Worm (Caenorhabditis elegans) whole organism, young adult: ENCODE data around the gene tkr-2.
"Not testable (repeated sequence)": the region's sequence is repeated elsewhere in the genome, so short reads cannot be mapped to it uniquely, and the experiment has no call there.

Experiments used
- B0261.1 ChIP-seq: sonication (generic microtip); optimal IDR thresholded peaks from 2 replicates; lab custom pipeline; 2016; ENCODE audit warnings: mild to moderate bottlenecking, missing genetic modification characterization, moderate library complexity, missing compliant biosample characterization
- F39B2.1 ChIP-seq: fragments of 200-800 bp; sonication (Bioruptor generic); IDR thresholded peaks from 2 replicates; pipeline ENCODE4 v1.3.6; 2022; ENCODE audit warnings: missing genetic modification reagents, missing genetic modification characterization, missing compliant biosample characterization
- K11D2.4 ChIP-seq: fragments of 200-800 bp; sonication (Bioruptor generic); IDR thresholded peaks from 2 replicates; pipeline ENCODE4 v1.3.6; 2022; ENCODE audit warnings: missing genetic modification reagents, missing genetic modification characterization, missing compliant biosample characterization
- Y53F4B.3 ChIP-seq: fragments of 200-800 bp; sonication (Bioruptor generic); IDR thresholded peaks from 2 replicates; pipeline ENCODE4 v1.3.6; 2022; ENCODE audit warnings: missing genetic modification reagents, missing genetic modification characterization, missing compliant biosample characterization
- Y56A3A.18 ChIP-seq: fragments of 200-800 bp; sonication (Bioruptor generic); IDR thresholded peaks from 2 replicates; pipeline ENCODE4 v1.3.6; 2022; ENCODE audit warnings: missing genetic modification reagents, missing genetic modification characterization, missing compliant biosample characterization
- aptf-3 ChIP-seq: fragments of 200-800 bp; sonication (Bioruptor generic); IDR thresholded peaks from 2 replicates; pipeline ENCODE4 v1.3.6; 2022; ENCODE audit warnings: missing genetic modification characterization, missing compliant biosample characterization
- ceh-40 ChIP-seq: fragments of 200-800 bp; sonication (Bioruptor generic); IDR thresholded peaks from 2 replicates; pipeline ENCODE4 v1.3.6; 2022; ENCODE audit warnings: missing genetic modification characterization, missing compliant biosample characterization
- gei-17 ChIP-seq: fragments of 200-800 bp; sonication (Bioruptor generic); optimal IDR thresholded peaks from 2 replicates; lab custom pipeline; 2018; ENCODE audit warnings: mild to moderate bottlenecking, missing genetic modification characterization, missing compliant biosample characterization
- lin-40 ChIP-seq: sonication (generic microtip); optimal IDR thresholded peaks from 2 replicates; lab custom pipeline; 2016; ENCODE audit warnings: missing genetic modification characterization, mild to moderate bottlenecking, missing compliant biosample characterization, missing genotype, missing genetic modification reagents
- madf-8 ChIP-seq: fragments of 200-800 bp; sonication (Bioruptor generic); conservative IDR thresholded peaks from 2 replicates; pipeline ENCODE4 v1.3.6; 2022; ENCODE audit warnings: missing genetic modification reagents, missing genetic modification characterization, missing compliant biosample characterization
- nhr-80 ChIP-seq: sonication (generic microtip); optimal IDR thresholded peaks from 2 replicates; lab custom pipeline; 2016; ENCODE audit warnings: missing genetic modification characterization, missing compliant biosample characterization
- nhr-90 ChIP-seq: sonication (generic microtip); optimal IDR thresholded peaks from 2 replicates; lab custom pipeline; 2016; ENCODE audit warnings: missing genotype, mild to moderate bottlenecking, missing genetic modification characterization, missing compliant biosample characterization
- sea-2 ChIP-seq: fragments of 200-800 bp; sonication (Bioruptor generic); IDR thresholded peaks from 2 replicates; pipeline ENCODE4 v1.3.6; 2022; ENCODE audit warnings: missing genetic modification characterization, missing compliant biosample characterization
- snpc-3.4 ChIP-seq: sonication (generic microtip); optimal IDR thresholded peaks from 2 replicates; lab custom pipeline; 2017; ENCODE audit warnings: missing genetic modification characterization, mild to moderate bottlenecking, missing compliant biosample characterization, antibody characterized with exemption, moderate library complexity, missing genotype, missing genetic modification reagents
- tlf-1 ChIP-seq: fragments of 200-800 bp; sonication (Bioruptor generic); optimal IDR thresholded peaks from 2 replicates; lab custom pipeline; 2018; ENCODE audit warnings: mild to moderate bottlenecking, missing genetic modification characterization, missing compliant biosample characterization
- zim-3 ChIP-seq: sonication (generic microtip); optimal IDR thresholded peaks from 2 replicates; lab custom pipeline; 2017; ENCODE audit warnings: mild to moderate bottlenecking, missing genetic modification characterization, moderate library complexity, missing compliant biosample characterization
- ztf-18 ChIP-seq: sonication (generic microtip); optimal IDR thresholded peaks from 2 replicates; lab custom pipeline; 2016; ENCODE audit warnings: missing genotype, mild to moderate bottlenecking, missing genetic modification characterization, missing compliant biosample characterization
- ztf-22 ChIP-seq: fragments of 200-800 bp; sonication (Bioruptor generic); optimal IDR thresholded peaks from 2 replicates; lab custom pipeline; 2018; ENCODE audit warnings: mild to moderate bottlenecking, missing genetic modification characterization, moderate library complexity, missing compliant biosample characterization
- ztf-6 ChIP-seq: fragments of 200-800 bp; sonication (Bioruptor generic); IDR thresholded peaks from 2 replicates; pipeline ENCODE4 v1.3.6; 2022; ENCODE audit warnings: missing genetic modification reagents, missing genetic modification characterization, missing compliant biosample characterization

tkr-2 gene

DNA sequence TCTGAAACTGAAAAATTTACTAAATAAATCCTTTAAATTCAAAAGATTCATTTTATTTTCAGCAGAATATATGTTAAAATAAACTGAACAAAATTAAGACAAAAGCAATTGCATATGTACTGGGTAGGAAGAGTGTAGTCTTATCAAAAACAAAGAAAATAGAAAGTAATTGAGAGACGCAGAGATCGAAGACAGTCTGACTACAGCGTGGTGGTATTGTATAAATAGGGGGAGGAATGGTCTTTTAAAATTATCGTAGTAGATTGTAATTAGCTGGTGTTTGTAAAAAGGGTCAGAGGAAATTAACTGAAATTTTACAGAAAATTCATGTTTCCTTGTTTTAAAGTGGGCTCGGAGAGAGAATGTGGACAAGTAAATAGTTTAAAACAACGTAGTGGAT is 46.6 kb downstream of the tkr-2 start, which contains the start of gene acox-3:
TSS of gene acox-3 (minus strand) at position 7 of the 400 bp plus-strand sequence.
- TF ChIP-seq nhr-90 (no peak), Y56A3A.18 (GFP tag; lab: Robert Waterston, UW) (no peak), nhr-80 (peak; percentile 18), gei-17 (GFP tag; lab: Kevin White, UChicago) (no peak), F39B2.1 (GFP tag; lab: Robert Waterston, UW) (no peak), ceh-40 (GFP tag; lab: Robert Waterston, UW) (no peak), K11D2.4 (GFP tag; lab: Robert Waterston, UW) (no peak)

DNA sequence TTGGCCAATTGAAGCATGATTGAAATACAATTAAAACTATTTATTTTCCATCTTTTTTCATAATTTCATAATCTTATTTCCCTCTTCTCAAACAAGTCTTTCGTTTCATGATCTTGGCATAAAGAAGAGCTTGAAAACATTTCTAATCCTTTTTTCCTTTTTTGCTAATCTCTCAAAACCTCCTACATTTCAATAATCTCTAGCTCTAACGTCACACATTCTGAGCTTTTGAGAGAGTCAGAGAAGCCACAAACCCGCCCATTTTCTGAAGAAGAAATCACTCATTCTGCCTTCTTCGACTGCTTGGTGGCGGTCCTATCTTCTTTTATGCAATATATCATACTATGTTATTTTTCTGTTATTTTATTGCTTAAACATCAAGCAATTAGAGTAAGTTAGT is 47.7 kb downstream of the tkr-2 start, which contains the start of gene F58F9.1:
TSS of gene F58F9.1 (plus strand) at position 251 of the 400 bp plus-strand sequence.
- TF ChIP-seq Y56A3A.18 (GFP tag; lab: Robert Waterston, UW): no peak
- TF ChIP-seq lin-40: no peak
- TF ChIP-seq aptf-3 (GFP tag; lab: Robert Waterston, UW): no peak
- no peak for TF ChIP-seq sea-2
- TF ChIP-seq tlf-1 (GFP tag; lab: Kevin White, UChicago): no peak

DNA sequence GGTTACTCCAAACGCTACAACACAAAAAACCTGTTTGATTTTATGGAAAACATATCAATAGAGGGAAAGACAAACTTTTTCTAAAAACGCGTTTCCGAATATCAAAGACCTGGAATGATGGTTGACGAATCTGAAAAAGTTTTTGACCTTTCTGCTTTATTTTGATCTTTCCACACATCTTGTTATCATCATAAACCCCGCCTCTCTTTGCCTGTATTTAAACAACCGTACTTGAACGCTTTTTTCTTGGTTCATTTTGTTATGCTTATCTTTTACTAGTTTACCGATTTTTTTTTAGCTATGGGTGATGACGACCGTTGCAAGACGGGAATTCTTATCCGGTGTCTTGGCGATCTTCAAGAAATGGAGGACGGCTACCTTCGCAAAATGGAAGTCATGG is 51.1 kb downstream of the tkr-2 start, which contains the start of gene T13A10.2:
TSS of gene T13A10.2 (plus strand) at position 301 of the 400 bp plus-strand sequence.
- not testable (repeated sequence) for TF ChIP-seq B0261.1 (tag; lab: Kevin White, UChicago); Y56A3A.18 (GFP tag; lab: Robert Waterston, UW); ztf-18
- TF ChIP-seq, all 124 proteins: peak for 0; not testable (repeated sequence) for 124

DNA sequence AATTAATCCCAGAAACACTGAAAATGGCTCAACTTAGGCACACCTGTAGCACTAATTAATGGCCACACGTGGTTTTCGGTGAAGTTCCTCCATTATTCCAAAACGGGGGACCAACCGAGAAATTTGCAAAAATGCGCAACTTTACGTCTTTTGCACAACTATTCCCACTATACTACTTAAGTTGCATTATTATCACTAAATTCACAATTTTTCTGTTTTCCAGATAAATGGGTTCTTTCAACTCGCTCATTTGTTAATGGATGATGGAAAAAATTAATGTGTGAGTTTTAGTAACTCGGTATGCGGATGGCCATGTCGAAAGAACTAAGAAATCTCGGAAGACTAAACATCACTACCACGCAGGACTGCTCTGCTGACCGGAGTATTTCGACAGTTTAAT is 52.8 kb downstream of the tkr-2 start, which contains the start of gene T13A10.64:
TSS of gene T13A10.64 (plus strand) at position 301 of the 400 bp plus-strand sequence.
- TF ChIP-seq Y53F4B.3 (GFP tag; lab: Robert Waterston, UW): no peak
- TF ChIP-seq zim-3: no peak
- TF ChIP-seq ztf-22 (GFP tag; lab: Kevin White, UChicago): no peak
- TF ChIP-seq snpc-3.4 (tag; lab: Kevin White, UChicago): no peak
- no peak for TF ChIP-seq ztf-6
- TF ChIP-seq madf-8 (GFP tag; lab: Robert Waterston, UW): no peak
- TF ChIP-seq, all 124 proteins: peak for 0
